Worm (Caenorhabditis elegans): ENCODE results near the gene ttr-50.

ttr-50 gene

DNA sequence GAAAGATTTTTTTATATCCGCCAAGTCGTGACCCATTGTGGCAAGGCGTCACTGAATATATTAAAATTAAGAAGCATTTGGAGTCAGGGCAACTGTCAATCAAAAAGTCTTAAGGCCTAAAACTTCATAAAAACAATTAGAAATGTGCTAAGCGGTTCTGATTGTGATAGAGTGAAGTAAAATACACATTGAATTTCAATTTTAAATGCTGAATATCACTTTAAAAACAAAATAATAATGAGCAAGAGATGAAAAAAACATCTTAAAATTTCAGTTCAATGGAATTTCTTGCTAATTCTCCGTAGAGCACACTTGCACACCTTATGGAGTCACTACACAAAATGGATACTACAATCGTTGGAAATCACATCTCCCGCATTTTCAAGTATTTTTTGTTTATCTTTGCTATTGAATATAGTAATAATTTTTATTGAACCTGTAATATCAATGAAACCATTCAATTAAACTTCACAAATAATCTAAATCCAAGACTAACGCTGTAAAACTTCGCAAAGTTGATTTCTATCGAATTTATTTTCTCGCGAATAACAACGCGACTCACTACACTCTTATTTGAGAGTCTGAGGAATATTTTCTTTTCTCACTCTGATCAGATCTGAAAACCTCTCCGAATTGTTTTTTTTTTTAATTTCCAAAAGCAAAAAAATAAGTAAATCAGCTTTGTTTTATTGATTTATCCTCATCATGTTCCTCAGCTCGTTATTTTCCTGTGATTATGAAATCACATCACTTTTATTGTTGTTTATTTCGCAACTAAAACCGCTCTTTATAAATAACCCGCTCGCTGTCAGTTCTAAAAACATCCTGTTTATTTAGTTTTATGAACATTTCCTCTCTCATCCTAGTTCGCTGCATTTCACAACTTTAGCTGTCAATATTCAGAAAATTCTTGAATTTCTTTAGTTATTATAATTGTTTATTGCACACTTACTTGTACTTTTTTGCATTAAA lies 5.1 kb downstream of the ttr-50 start, which contains the start of gene mars-1 (continued):
- peak; percentile 40 for TF ChIP-seq sox-4 (tag; optimal IDR thresholded peaks at IDR 0.05)
- TF ChIP-seq efl-1 (optimal IDR thresholded peaks at IDR 0.05), result peak; percentile 70 to 72
- peak; percentile 58 to 89 for TF ChIP-seq efl-1 (GFP tag; optimal IDR thresholded peaks at IDR 0.05 in 1 of 2)
- no peak for TF ChIP-seq aha-1 (tag; optimal IDR thresholded peaks at IDR 0.05)
- TF ChIP-seq unc-62 (GFP tag; optimal IDR thresholded peaks at IDR 0.05), result no peak
- no peak for TF ChIP-seq nhr-12 (tag; optimal IDR thresholded peaks at IDR 0.05)
- TF ChIP-seq ztf-4 (tag; optimal IDR thresholded peaks at IDR 0.05), result peak; percentile 4
- TF ChIP-seq lin-14 (GFP tag; optimal IDR thresholded peaks at IDR 0.05), result peak; percentile 84
- peak; percentile 56 for TF ChIP-seq egl-13 (tag; optimal IDR thresholded peaks at IDR 0.05)
- TF ChIP-seq mef-2 (tag; optimal IDR thresholded peaks at IDR 0.05), result no peak
- peak; percentile 82 for TF ChIP-seq nhr-47 (tag; optimal IDR thresholded peaks at IDR 0.05)
- TF ChIP-seq F16B12.6 (tag; optimal IDR thresholded peaks at IDR 0.05), result peak; percentile 19

ce11 chrIV:11631750-11632149 lies 9.1 kb downstream of the ttr-50 start, which contains the start of gene F58B3.4:
Gene F58B3.4, minus strand, starts transcription at chrIV:11631850.
- no peak for TF ChIP-seq nhr-11 (tag; optimal IDR thresholded peaks at IDR 0.05)
- no peak for TF ChIP-seq lin-13 (GFP tag; optimal IDR thresholded peaks at IDR 0.05)
- no peak for TF ChIP-seq skn-1 (tag; optimal IDR thresholded peaks at IDR 0.05)
- no peak for TF ChIP-seq swsn-7 (tag; optimal IDR thresholded peaks at IDR 0.05)
- TF ChIP-seq dsc-1 (tag; optimal IDR thresholded peaks at IDR 0.05), result no peak
- no peak for TF ChIP-seq unc-98 (GFP tag; IDR thresholded peaks at IDR 0.05)
- no peak for TF ChIP-seq efl-3 (GFP tag; optimal IDR thresholded peaks at IDR 0.05)
- no peak for TF ChIP-seq xbp-1 (tag; optimal IDR thresholded peaks at IDR 0.05)

DNA sequence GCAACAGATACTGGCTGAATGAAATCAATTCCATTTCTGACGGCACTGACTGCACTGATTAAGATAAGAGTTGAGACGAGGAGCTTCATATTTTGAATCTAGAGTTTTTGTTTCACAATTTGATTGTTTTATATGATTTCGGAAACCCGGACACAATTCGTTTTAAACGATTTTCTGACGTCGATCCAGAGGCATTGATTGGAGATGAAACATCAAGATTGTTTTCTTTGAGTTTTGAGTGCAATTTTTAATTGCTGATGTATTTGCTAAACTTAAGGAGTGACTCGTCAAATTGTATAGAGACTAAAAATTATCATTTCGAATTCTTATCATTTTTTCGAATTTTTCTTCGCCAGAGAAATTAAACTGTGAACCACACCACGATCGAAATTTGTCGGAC lies 13.0 kb downstream of the ttr-50 start, which contains the start of gene lys-6:
Gene lys-6 (minus strand): TSS at position 101 of the 400 bp plus-strand sequence.
- TF ChIP-seq blmp-1 (tag; optimal IDR thresholded peaks at IDR 0.05), result no peak
- TF ChIP-seq efl-1 (optimal IDR thresholded peaks at IDR 0.05), result no peak
- peak in 1 of 2 experiments; percentile 68 for TF ChIP-seq efl-1 (GFP tag; optimal IDR thresholded peaks at IDR 0.05 in 1 of 2)

DNA sequence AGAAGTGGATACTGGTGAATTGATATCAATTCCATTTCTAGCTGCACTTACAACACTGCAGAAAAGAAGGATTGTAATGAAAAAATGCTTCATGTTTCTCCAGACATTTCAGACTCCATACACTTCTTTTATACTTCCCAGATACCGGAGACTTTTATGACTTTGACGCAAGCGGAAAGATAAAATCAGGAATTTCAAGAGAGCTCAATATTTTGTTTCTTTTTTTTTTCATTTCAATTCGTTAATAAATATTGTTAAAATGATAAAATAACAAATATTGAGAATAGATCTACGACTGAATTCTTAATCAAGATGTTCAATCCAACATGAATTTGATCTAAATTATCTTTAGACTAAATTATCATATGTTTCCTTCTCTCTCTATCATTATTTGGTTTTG lies 15.3 kb downstream of the ttr-50 start, which contains the start of gene lys-5:
Gene lys-5 (minus strand): TSS at position 101 of the 400 bp plus-strand sequence.
- TF ChIP-seq tbx-2 (tag; optimal IDR thresholded peaks at IDR 0.05), result no peak

ce11 chrIV:11623759-11624287 lies 17.0 kb downstream of the ttr-50 start:
- TF ChIP-seq hlh-17 (GFP tag; optimal IDR thresholded peaks at IDR 0.05; ENCODE audit: borderline replicate concordance), result no peak
- TF ChIP-seq jun-1 (tag; optimal IDR thresholded peaks at IDR 0.05), result no peak
- TF ChIP-seq rnt-1 (tag; optimal IDR thresholded peaks at IDR 0.05), result no peak
- TF ChIP-seq ces-1 (GFP tag; optimal IDR thresholded peaks at IDR 0.05), result no peak
- no peak for TF ChIP-seq fkh-8 (tag; optimal IDR thresholded peaks at IDR 0.05)
- no peak for TF ChIP-seq efl-1 (optimal IDR thresholded peaks at IDR 0.05)
- no peak for TF ChIP-seq efl-1 (GFP tag; optimal IDR thresholded peaks at IDR 0.05 in 1 of 2)
- TF ChIP-seq lsy-2 (tag; optimal IDR thresholded peaks at IDR 0.05), result no peak
- no peak for TF ChIP-seq swsn-7 (tag; optimal IDR thresholded peaks at IDR 0.05)
- no peak for TF ChIP-seq ceh-90 (tag; optimal IDR thresholded peaks at IDR 0.05)
- no peak for TF ChIP-seq nhr-71 (tag; optimal IDR thresholded peaks at IDR 0.05)
- TF ChIP-seq nhr-20 (tag; optimal IDR thresholded peaks at IDR 0.05), result peak; percentile 38
- no peak for TF ChIP-seq ceh-88 (GFP tag; IDR thresholded peaks at IDR 0.05)
- TF ChIP-seq lin-35 (GFP tag; optimal IDR thresholded peaks at IDR 0.05), result peak in 1 of 2 experiments; percentile 4
- TF ChIP-seq mab-9 (GFP tag; IDR thresholded peaks at IDR 0.05), result no peak
- no peak for TF ChIP-seq nhr-90 (tag; optimal IDR thresholded peaks at IDR 0.05; ENCODE audit: poor library complexity)
- no peak for TF ChIP-seq nhr-237 (tag; optimal IDR thresholded peaks at IDR 0.05)
- no peak for TF ChIP-seq lin-14 (GFP tag; optimal IDR thresholded peaks at IDR 0.05)
- no peak for TF ChIP-seq mdl-1 (tag; optimal IDR thresholded peaks at IDR 0.05)
- no peak for TF ChIP-seq egl-27 (tag; optimal IDR thresholded peaks at IDR 0.05)
- TF ChIP-seq hpl-2 (GFP tag; optimal IDR thresholded peaks at IDR 0.05), result no peak
- no peak for TF ChIP-seq ets-5 (GFP tag; IDR thresholded peaks at IDR 0.05)
- peak; percentile 72 for TF ChIP-seq elt-2 (tag; optimal IDR thresholded peaks at IDR 0.05)
- TF ChIP-seq pqm-1 (tag; optimal IDR thresholded peaks at IDR 0.05), result no peak
- no peak for TF ChIP-seq nhr-47 (tag; optimal IDR thresholded peaks at IDR 0.05)
- no peak for TF ChIP-seq grh-1 (GFP tag; IDR thresholded peaks at IDR 0.05)

Data from whole organism, L1 larva.